Worm (Caenorhabditis elegans) whole organism, L4 larva: ENCODE results near the gene grl-20.

Experiments
- jun-1 ChIP-seq: fragments of 150-350 bp; optimal IDR thresholded peaks from 2 replicates; lab custom pipeline; 2014; ENCODE audit warnings: missing biosample characterization, missing genetic modification reagents, missing genetic modification characterization
- nhr-11 ChIP-seq: fragments of 150-350 bp; optimal IDR thresholded peaks from 2 replicates; lab custom pipeline; 2014; ENCODE audit warnings: missing biosample characterization, missing genetic modification characterization
- nhr-25 ChIP-seq: sonication (generic microtip); optimal IDR thresholded peaks from 2 replicates; lab custom pipeline; 2017; ENCODE audit warnings: missing genetic modification characterization, mild to moderate bottlenecking, missing compliant biosample characterization, antibody characterized with exemption, moderate library complexity, borderline replicate concordance; ENCODE audit not compliant: insufficient read depth
- ztf-11 ChIP-seq: fragments of 150-350 bp; optimal IDR thresholded peaks from 2 replicates; lab custom pipeline; 2014; ENCODE audit warnings: missing biosample characterization, missing genetic modification characterization

- TF ChIP-seq jun-1 (no peak), ztf-11 (no peak), nhr-25 (tag; lab: Kevin White, UChicago) (no peak), nhr-11 (no peak)
Observed at ce11 chrIV:2117268-2117667, 11.4 kb downstream of the grl-20 start.
